Fruit fly (Drosophila melanogaster): ENCODE measurements around the gene CG9109.

CG9109 gene

DNA sequence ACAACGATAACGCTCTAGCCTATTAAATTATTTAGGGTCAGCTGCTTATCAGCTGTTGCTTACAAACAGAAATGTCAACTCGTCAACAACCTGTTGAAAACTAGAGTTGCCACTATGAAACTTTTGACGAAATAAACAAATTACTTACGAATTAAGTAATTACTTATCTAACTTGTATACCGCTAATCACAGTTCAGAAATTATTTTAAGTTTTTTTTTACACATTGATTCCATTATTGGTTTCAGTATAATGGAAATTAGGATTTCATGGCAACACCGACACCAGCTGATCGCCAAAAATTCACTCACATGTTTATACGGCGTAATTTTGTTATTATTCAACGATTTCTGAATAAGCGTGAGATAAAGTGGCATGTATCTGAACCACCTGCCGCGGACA, 3.6 kb upstream of the CG9109 start, which contains the start of the genes CG9117 and CG31643 (continued):
- TF ChIP-seq CG15696 (tag; optimal IDR thresholded peaks at IDR 0.05) = peak; percentile 32
- TF ChIP-seq sens-2 (GFP tag; IDR thresholded peaks at IDR 0.05) = no peak
- TF ChIP-seq Elba2 (GFP tag; optimal IDR thresholded peaks at IDR 0.05) = peak; percentile 10
- peak in 1 of 2 experiments; percentile 53 for TF ChIP-seq bsh (GFP tag; optimal IDR thresholded peaks at IDR 0.05)
- no peak for TF ChIP-seq ato (GFP tag; IDR thresholded peaks at IDR 0.05; ENCODE audit: partially characterized antibody)
- TF ChIP-seq CG15601 (tag; optimal IDR thresholded peaks at IDR 0.05) = peak; percentile 69
- no peak for TF ChIP-seq wor (GFP tag; IDR thresholded peaks at IDR 0.05)
- peak; percentile 46 for TF ChIP-seq bcd (GFP tag; optimal IDR thresholded peaks at IDR 0.05)
- TF ChIP-seq unpg (GFP tag; optimal IDR thresholded peaks at IDR 0.05) = no peak
- TF ChIP-seq CG32772 (GFP tag; IDR thresholded peaks at IDR 0.05) = no peak
- peak; percentile 52 for TF ChIP-seq CG8388 (GFP tag; optimal IDR thresholded peaks at IDR 0.05)
- peak; percentile 35 for TF ChIP-seq CG10366 (GFP tag; IDR thresholded peaks at IDR 0.05)
- TF ChIP-seq run (tag; optimal IDR thresholded peaks at IDR 0.05) = no peak
- TF ChIP-seq fru (optimal IDR thresholded peaks at IDR 0.05) = no peak
- TF ChIP-seq ERR (GFP tag; optimal IDR thresholded peaks at IDR 0.05) = no peak
- no peak for TF ChIP-seq insv (GFP tag; optimal IDR thresholded peaks at IDR 0.05)
- TF ChIP-seq h (optimal IDR thresholded peaks at IDR 0.05) = no peak
- TF ChIP-seq pho (GFP tag; optimal IDR thresholded peaks at IDR 0.05) = peak; percentile 47
- TF ChIP-seq D19A (tag; optimal IDR thresholded peaks at IDR 0.05) = no peak
- no peak for TF ChIP-seq Bgb (GFP tag; IDR thresholded peaks at IDR 0.05; ENCODE audit: partially characterized antibody)
- TF ChIP-seq knrl (GFP tag; IDR thresholded peaks at IDR 0.05; ENCODE audit: partially characterized antibody) = no peak
- peak; percentile 21 for TF ChIP-seq CG10147 (GFP tag; optimal IDR thresholded peaks at IDR 0.05)
- TF ChIP-seq Dad (GFP tag; optimal IDR thresholded peaks at IDR 0.05) = no peak
- peak; percentile 45 for TF ChIP-seq slp2 (GFP tag; optimal IDR thresholded peaks at IDR 0.05)
- TF ChIP-seq rib (GFP tag; IDR thresholded peaks at IDR 0.05) = no peak
- TF ChIP-seq Six4 (GFP tag; optimal IDR thresholded peaks at IDR 0.05) = peak; percentile 54
- TF ChIP-seq CG8359 (GFP tag; optimal IDR thresholded peaks at IDR 0.05; ENCODE audit: borderline replicate concordance) = no peak
- no peak for TF ChIP-seq CG8281 (tag; optimal IDR thresholded peaks at IDR 0.05)
- TF ChIP-seq CG9215 (GFP tag; IDR thresholded peaks at IDR 0.05) = no peak
- TF ChIP-seq CG14014 (GFP tag; IDR thresholded peaks at IDR 0.05) = no peak
- no peak for TF ChIP-seq CTCF (GFP tag; optimal IDR thresholded peaks at IDR 0.05)
- TF ChIP-seq CG8924 (tag; optimal IDR thresholded peaks at IDR 0.05) = peak; percentile 53
- TF ChIP-seq Mrtf (GFP tag; IDR thresholded peaks at IDR 0.05) = no peak
- TF ChIP-seq Nf-YB (GFP tag; optimal IDR thresholded peaks at IDR 0.05) = peak; percentile 10
- no peak for TF ChIP-seq CG3065 (GFP tag; optimal IDR thresholded peaks at IDR 0.05)
- TF ChIP-seq CG6175 (GFP tag; IDR thresholded peaks at IDR 0.05) = no peak
- TF ChIP-seq Sin3A (optimal IDR thresholded peaks at IDR 0.05) = peak; percentile 18
- TF ChIP-seq CG11560 (tag; IDR thresholded peaks at IDR 0.05) = no peak
- TF ChIP-seq eyg (GFP tag; optimal IDR thresholded peaks at IDR 0.05) = peak; percentile 42
- no peak for TF ChIP-seq CG6654 (GFP tag; optimal IDR thresholded peaks at IDR 0.05)
- TF ChIP-seq gce (GFP tag; IDR thresholded peaks at IDR 0.05) = no peak
- no peak for TF ChIP-seq eve (GFP tag; optimal IDR thresholded peaks at IDR 0.05)
- no peak for TF ChIP-seq D19B (GFP tag; optimal IDR thresholded peaks at IDR 0.05)
- no peak for TF ChIP-seq Dref (GFP tag; IDR thresholded peaks at IDR 0.05)
- TF ChIP-seq mam (GFP tag; optimal IDR thresholded peaks at IDR 0.05) = peak; percentile 78
- TF ChIP-seq CG2875 (GFP tag; optimal IDR thresholded peaks at IDR 0.05) = no peak
- peak; percentile 69 for TF ChIP-seq CG12659 (GFP tag; optimal IDR thresholded peaks at IDR 0.05)
- TF ChIP-seq hth (optimal IDR thresholded peaks at IDR 0.05) = no peak
- TF ChIP-seq CG33213 (GFP tag; optimal IDR thresholded peaks at IDR 0.05) = peak; percentile 47
- TF ChIP-seq bbx (GFP tag; IDR thresholded peaks at IDR 0.05; ENCODE audit: partially characterized antibody) = no peak
- peak; percentile 97 for TF ChIP-seq sens (GFP tag)
- TF ChIP-seq Tbp (GFP tag; optimal IDR thresholded peaks at IDR 0.05) = no peak
- no peak for TF ChIP-seq CG6254 (GFP tag; optimal IDR thresholded peaks at IDR 0.05)
- no peak for TF ChIP-seq aop (GFP tag; IDR thresholded peaks at IDR 0.05)
